Worm (Caenorhabditis elegans) whole organism, midembryonic: ENCODE data around the gene C30H6.5.

Experiments
- T22C8.4 ChIP-seq: fragments of 200-800 bp; sonication (Bioruptor generic); IDR thresholded peaks from 2 replicates; pipeline ENCODE4 v1.3.6; 2022; ENCODE audit warnings: missing genetic modification characterization, missing compliant biosample characterization
- cog-1 ChIP-seq: sonication (generic microtip); optimal IDR thresholded peaks from 2 replicates; lab custom pipeline; 2016; ENCODE audit warnings: missing genetic modification characterization, missing compliant biosample characterization
- flt-1 ChIP-seq: fragments of 200-800 bp; sonication (Bioruptor generic); IDR thresholded peaks from 2 replicates; pipeline ENCODE4 v1.3.6; 2022; ENCODE audit warnings: missing genetic modification characterization, missing compliant biosample characterization
- klf-2 ChIP-seq: fragments of 200-800 bp; sonication (Bioruptor generic); conservative IDR thresholded peaks from 2 replicates; pipeline ENCODE4 v1.3.6; 2022; ENCODE audit warnings: missing genetic modification reagents, missing genetic modification characterization, missing compliant biosample characterization
- med-1 ChIP-seq: sonication (generic microtip); optimal IDR thresholded peaks from 2 replicates; lab custom pipeline; 2017; ENCODE audit warnings: missing genetic modification characterization, mild to moderate bottlenecking, missing compliant biosample characterization, antibody characterized with exemption, missing genetic modification reagents; ENCODE audit not compliant: insufficient read depth
- ref-1 ChIP-seq: fragments of 200-800 bp; sonication (Bioruptor generic); conservative IDR thresholded peaks from 2 replicates; pipeline ENCODE4 v1.3.6; 2022; ENCODE audit warnings: missing genetic modification reagents, missing genetic modification characterization, missing compliant biosample characterization
- tab-1 ChIP-seq: fragments of 200-800 bp; sonication (Bioruptor generic); IDR thresholded peaks from 2 replicates; pipeline ENCODE4 v1.3.6; 2022; ENCODE audit warnings: missing genetic modification characterization, missing compliant biosample characterization
- ztf-23 ChIP-seq: fragments of 200-800 bp; sonication (Bioruptor generic); IDR thresholded peaks from 2 replicates; pipeline ENCODE4 v1.3.6; 2022; ENCODE audit warnings: missing genetic modification reagents, missing genetic modification characterization, missing compliant biosample characterization
- ztf-29 ChIP-seq: fragments of 200-800 bp; sonication (Bioruptor generic); IDR thresholded peaks from 2 replicates; pipeline ENCODE4 v1.3.6; 2022; ENCODE audit warnings: missing genetic modification reagents, missing genetic modification characterization, missing compliant biosample characterization

Gene C30H6.5

ce11 chrIV:17342667-17343066 lies 28.9 kb upstream of the C30H6.5 start, which contains the start of gene C49C3.21:
C49C3.21 (plus strand) TSS chrIV:17342967.
- TF ChIP-seq ztf-29 (GFP tag; lab: Robert Waterston, UW) (no peak), tab-1 (GFP tag; lab: Robert Waterston, UW) (no peak), ref-1 (GFP tag; lab: Robert Waterston, UW) (no peak), flt-1 (GFP tag; lab: Robert Waterston, UW) (no peak)

- no peak for TF ChIP-seq ztf-23 (GFP tag; lab: Robert Waterston, UW)
- TF ChIP-seq ref-1 (GFP tag; lab: Robert Waterston, UW), result no peak
- no peak for TF ChIP-seq cog-1 (tag; lab: Kevin White, UChicago)
- TF ChIP-seq klf-2, result no peak
- no peak for TF ChIP-seq ztf-29 (GFP tag; lab: Robert Waterston, UW)
- no peak for TF ChIP-seq med-1 (GFP tag; lab: Kevin White, UChicago)
- TF ChIP-seq T22C8.4 (GFP tag; lab: Robert Waterston, UW), result no peak
Observed at ce11 chrIV:17343482-17343881, 28.1 kb upstream of the C30H6.5 start, which contains the start of gene C49C3.11. C49C3.11 (plus strand) TSS chrIV:17343782.

- TF ChIP-seq ref-1 (GFP tag; lab: Robert Waterston, UW) (no peak), med-1 (GFP tag; lab: Kevin White, UChicago) (no peak)
Observed at ce11 chrIV:17346599-17347218, 24.9 kb upstream of the C30H6.5 start, which contains the start of the genes clec-197 and clec-198. clec-197 (minus strand) TSS chrIV:17346699. clec-198 (plus strand) TSS chrIV:17347168.

ce11 chrIV:17351586-17351985 lies 20.0 kb upstream of the C30H6.5 start, which contains the start of gene clec-199:
clec-199 (plus strand) TSS chrIV:17351886.
- TF ChIP-seq ref-1 (GFP tag; lab: Robert Waterston, UW) (no peak), T22C8.4 (GFP tag; lab: Robert Waterston, UW) (no peak), cog-1 (tag; lab: Kevin White, UChicago) (no peak)

- TF ChIP-seq T22C8.4 (GFP tag; lab: Robert Waterston, UW), result no peak
- TF ChIP-seq tab-1 (GFP tag; lab: Robert Waterston, UW), result no peak
- no peak for TF ChIP-seq cog-1 (tag; lab: Kevin White, UChicago)
- no peak for TF ChIP-seq klf-2
- TF ChIP-seq ztf-29 (GFP tag; lab: Robert Waterston, UW), result no peak
- TF ChIP-seq flt-1 (GFP tag; lab: Robert Waterston, UW), result no peak
- TF ChIP-seq ztf-23 (GFP tag; lab: Robert Waterston, UW), result no peak
- no peak for TF ChIP-seq med-1 (GFP tag; lab: Kevin White, UChicago)
- no peak for TF ChIP-seq ref-1 (GFP tag; lab: Robert Waterston, UW)
Observed at ce11 chrIV:17361143-17361542, 10.4 kb upstream of the C30H6.5 start, which contains the start of gene clec-202. clec-202 (plus strand) TSS chrIV:17361443.

ce11 chrIV:17367294-17367693 lies 4.3 kb upstream of the C30H6.5 start, which contains the start of gene zipt-17:
zipt-17 (minus strand) TSS chrIV:17367394.
- TF ChIP-seq T22C8.4 (GFP tag; lab: Robert Waterston, UW) (no peak), tab-1 (GFP tag; lab: Robert Waterston, UW) (no peak), med-1 (GFP tag; lab: Kevin White, UChicago) (no peak), ref-1 (GFP tag; lab: Robert Waterston, UW) (no peak), klf-2 (no peak), cog-1 (tag; lab: Kevin White, UChicago) (no peak), flt-1 (GFP tag; lab: Robert Waterston, UW) (no peak), ztf-29 (GFP tag; lab: Robert Waterston, UW) (no peak), ztf-23 (GFP tag; lab: Robert Waterston, UW) (no peak)

ce11 chrIV:17368292-17368691 lies 3.3 kb upstream of the C30H6.5 start, which contains the start of gene trh-1:
trh-1 (plus strand) TSS chrIV:17368592.
- TF ChIP-seq tab-1 (GFP tag; lab: Robert Waterston, UW), result no peak
- TF ChIP-seq T22C8.4 (GFP tag; lab: Robert Waterston, UW), result no peak
- TF ChIP-seq med-1 (GFP tag; lab: Kevin White, UChicago), result no peak
- no peak for TF ChIP-seq flt-1 (GFP tag; lab: Robert Waterston, UW)
- TF ChIP-seq klf-2, result no peak
- TF ChIP-seq ztf-29 (GFP tag; lab: Robert Waterston, UW), result no peak
- TF ChIP-seq ref-1 (GFP tag; lab: Robert Waterston, UW), result no peak
- no peak for TF ChIP-seq cog-1 (tag; lab: Kevin White, UChicago)
- no peak for TF ChIP-seq ztf-23 (GFP tag; lab: Robert Waterston, UW)

ce11 chrIV:17376127-17376526 lies 4.6 kb downstream of the C30H6.5 start, which contains the start of gene haf-1:
haf-1 (plus strand) TSS chrIV:17376427.
- TF ChIP-seq klf-2 (no peak), med-1 (GFP tag; lab: Kevin White, UChicago) (no peak), cog-1 (tag; lab: Kevin White, UChicago) (no peak), ztf-29 (GFP tag; lab: Robert Waterston, UW) (no peak), T22C8.4 (GFP tag; lab: Robert Waterston, UW) (no peak), flt-1 (GFP tag; lab: Robert Waterston, UW) (no peak), ref-1 (GFP tag; lab: Robert Waterston, UW) (no peak), tab-1 (GFP tag; lab: Robert Waterston, UW) (no peak), ztf-23 (GFP tag; lab: Robert Waterston, UW) (no peak)

- TF ChIP-seq med-1 (GFP tag; lab: Kevin White, UChicago) (no peak), flt-1 (GFP tag; lab: Robert Waterston, UW) (no peak), ztf-29 (GFP tag; lab: Robert Waterston, UW) (no peak), ztf-23 (GFP tag; lab: Robert Waterston, UW) (no peak), ref-1 (GFP tag; lab: Robert Waterston, UW) (no peak), tab-1 (GFP tag; lab: Robert Waterston, UW) (no peak), cog-1 (tag; lab: Kevin White, UChicago) (no peak), klf-2 (no peak), T22C8.4 (GFP tag; lab: Robert Waterston, UW) (no peak)
Observed at ce11 chrIV:17380061-17380680, 8.6 kb downstream of the C30H6.5 start, which contains the start of the genes C30H6.9 and dlat-2. C30H6.9 (minus strand) TSS chrIV:17380170. dlat-2 (plus strand) TSS chrIV:17380626.
